Worm (Caenorhabditis elegans) whole organism, L3 larva: Measurements from ENCODE around the gene lgc-4.
"Not testable (repeated sequence)": the region's sequence is repeated elsewhere in the genome, so short reads cannot be mapped to it uniquely, and the experiment has no call there.

Experiments used
- aly-2 ChIP-seq: fragments of 150-350 bp; optimal IDR thresholded peaks from 2 replicates; lab custom pipeline; 2014; ENCODE audit warnings: missing biosample characterization, missing genetic modification characterization
- ceh-82 ChIP-seq: fragments of 150-350 bp; optimal IDR thresholded peaks from 2 replicates; lab custom pipeline; 2014; ENCODE audit warnings: missing biosample characterization, missing genetic modification characterization
- mdl-1 ChIP-seq: fragments of 150-350 bp; optimal IDR thresholded peaks from 2 replicates; lab custom pipeline; 2014; ENCODE audit warnings: missing biosample characterization, missing genetic modification characterization
- nhr-11 ChIP-seq: fragments of 150-350 bp; optimal IDR thresholded peaks from 2 replicates; lab custom pipeline; 2014; ENCODE audit warnings: missing biosample characterization, missing genetic modification characterization
- tbx-2 ChIP-seq: sonication (generic microtip); optimal IDR thresholded peaks from 2 replicates; lab custom pipeline; 2016; ENCODE audit warnings: mild to moderate bottlenecking, missing genetic modification characterization, missing compliant biosample characterization
- unc-62 ChIP-seq: fragments of 150-350 bp; sonication (generic microtip); optimal IDR thresholded peaks from 4 replicates; lab custom pipeline; 2014; ENCODE audit warnings: missing biosample characterization, missing genetic modification reagents, missing genetic modification characterization

DNA sequence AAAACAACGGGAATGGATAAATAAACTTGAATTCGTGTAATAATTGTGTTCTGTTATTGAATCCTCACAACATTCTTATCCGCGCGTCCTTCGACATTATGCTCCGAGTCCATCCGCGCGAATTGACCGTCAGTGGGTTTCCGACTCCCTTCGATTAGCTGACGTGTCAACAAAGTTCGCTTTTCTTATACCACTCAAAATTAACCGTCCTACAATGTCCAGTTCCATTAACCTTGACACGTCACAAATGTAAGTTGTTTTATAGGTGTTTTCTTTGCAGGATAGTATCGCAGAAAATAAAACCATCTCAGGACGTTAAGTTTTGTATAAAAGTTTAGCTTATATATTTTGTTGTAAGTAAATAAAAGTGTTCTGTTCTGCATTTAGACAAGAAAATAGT lies 38.6 kb downstream of the lgc-4 start, which contains the start of gene crb-3:
- TF ChIP-seq aly-2 (tag; lab: Kevin White, UChicago); nhr-11 (tag; lab: Kevin White, UChicago); tbx-2 (tag; lab: Kevin White, UChicago); ceh-82 (tag; lab: Kevin White, UChicago); unc-62 (GFP tag; lab: Kevin White, UChicago); mdl-1 (tag; lab: Kevin White, UChicago): not testable (repeated sequence)
